Fruit fly (Drosophila melanogaster) S2 (cell line): ENCODE results near the gene pkaap.

ENCODE experiments used
- CG8478 ChIP-seq: fragments of >200 bp; optimal IDR thresholded peaks from 2 replicates; lab custom pipeline; 2018
- CTCF ChIP-seq, 2 experiments: fragments of >200 bp; optimal IDR thresholded peaks; 2 replicates each; lab custom pipeline; 2018

- TF ChIP-seq CTCF (optimal IDR thresholded peaks at IDR 0.05; lab: Kevin White, UChicago) (no peak), CG8478 (no peak)
Measured at dm6 chr2L:16290984-16291383, 2.9 kb downstream of the pkaap start, which contains the start of gene CG17329.
